Worm (Caenorhabditis elegans): ENCODE results near the gene bus-12.

bus-12 gene

DNA sequence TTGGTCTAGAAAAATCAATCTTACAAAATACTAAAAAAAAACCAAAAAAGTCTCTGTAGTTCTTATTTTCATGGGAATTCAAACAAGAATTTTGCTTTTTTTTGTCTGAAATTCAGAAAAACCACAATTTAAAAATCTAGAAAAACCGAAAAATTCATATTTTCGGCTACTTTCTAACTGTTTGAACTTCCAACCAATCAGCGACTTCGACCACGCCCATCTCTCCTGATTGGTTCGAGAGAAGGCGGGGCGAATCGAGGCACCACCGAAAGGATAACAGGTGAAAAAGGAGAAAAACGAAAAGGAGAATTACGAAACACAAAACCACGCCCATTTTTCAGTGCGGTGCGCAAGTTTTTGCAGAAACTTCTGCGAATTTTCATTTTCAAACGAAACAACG, 48.8 kb downstream of the bus-12 start:
- no peak for TF ChIP-seq F57A8.1 (GFP tag; optimal IDR thresholded peaks at IDR 0.05)
- no peak for TF ChIP-seq ZK185.1 (tag; optimal IDR thresholded peaks at IDR 0.05; ENCODE audit: poor library complexity, severe bottlenecking)
- TF ChIP-seq akir-1 (GFP tag; optimal IDR thresholded peaks at IDR 0.05), result no peak
- no peak for TF ChIP-seq snpc-1.1 (tag; optimal IDR thresholded peaks at IDR 0.05; ENCODE audit: insufficient read depth)

Measured in whole organism, young adult.